Worm (Caenorhabditis elegans) whole organism, L2 larva: Measurements from ENCODE around the gene F45D3.4.

Experiments
- F13H6.1 ChIP-seq: sonication (generic microtip); optimal IDR thresholded peaks from 2 replicates; lab custom pipeline; 2016; ENCODE audit warnings: missing genetic modification characterization, missing compliant biosample characterization
- R02D3.7 ChIP-seq: fragments of 150-350 bp; optimal IDR thresholded peaks from 2 replicates; lab custom pipeline; 2014; ENCODE audit warnings: missing biosample characterization, missing genetic modification characterization
- Y55F3AM.14 ChIP-seq: fragments of 200-800 bp; sonication (Bioruptor generic); optimal IDR thresholded peaks from 2 replicates; lab custom pipeline; 2018; ENCODE audit warnings: mild to moderate bottlenecking, missing genetic modification characterization, missing compliant biosample characterization
- ZK546.5 ChIP-seq: sonication (generic microtip); optimal IDR thresholded peaks from 2 replicates; lab custom pipeline; 2017; ENCODE audit warnings: missing biosample characterization, missing genetic modification characterization
- alr-1 ChIP-seq: fragments of 150-350 bp; optimal IDR thresholded peaks from 2 replicates; lab custom pipeline; 2014; ENCODE audit warnings: missing biosample characterization, missing genetic modification characterization
- ama-1 ChIP-seq: fragments of 150-350 bp; optimal IDR thresholded peaks from 2 replicates; lab custom pipeline; 2018; ENCODE audit warnings: inconsistent platforms
- blmp-1 ChIP-seq: sonication (generic microtip); optimal IDR thresholded peaks from 2 replicates; lab custom pipeline; 2017; ENCODE audit warnings: missing genetic modification characterization, mild to moderate bottlenecking, missing compliant biosample characterization, antibody characterized with exemption, moderate library complexity; ENCODE audit not compliant: insufficient read depth
- ceh-16 ChIP-seq: fragments of 150-350 bp; optimal IDR thresholded peaks from 2 replicates; lab custom pipeline; 2014; ENCODE audit warnings: missing biosample characterization, missing genetic modification characterization
- ceh-82 ChIP-seq: fragments of 150-350 bp; optimal IDR thresholded peaks from 2 replicates; lab custom pipeline; 2014; ENCODE audit warnings: missing biosample characterization, missing genetic modification characterization
- crh-2 ChIP-seq: sonication (generic microtip); optimal IDR thresholded peaks from 2 replicates; lab custom pipeline; 2017; ENCODE audit warnings: missing biosample characterization, missing genetic modification characterization
- egl-27 ChIP-seq: sonication (generic microtip); optimal IDR thresholded peaks from 3 replicates; lab custom pipeline; 2017; ENCODE audit warnings: missing biosample characterization, missing genetic modification reagents, missing genetic modification characterization
- elt-1 ChIP-seq: fragments of 150-350 bp; optimal IDR thresholded peaks from 2 replicates; lab custom pipeline; 2014; ENCODE audit warnings: missing biosample characterization, missing genetic modification characterization
- fos-1 ChIP-seq: fragments of 150-350 bp; optimal IDR thresholded peaks from 2 replicates; lab custom pipeline; 2014; ENCODE audit warnings: missing biosample characterization, missing genetic modification characterization
- gmeb-1 ChIP-seq: fragments of 150-350 bp; optimal IDR thresholded peaks from 2 replicates; lab custom pipeline; 2014; ENCODE audit warnings: missing biosample characterization, missing genetic modification characterization
- lin-11 ChIP-seq: fragments of 150-350 bp; sonication (generic microtip); optimal IDR thresholded peaks from 2 replicates; lab custom pipeline; 2014; ENCODE audit warnings: missing biosample characterization, missing genetic modification characterization, inconsistent platforms, mixed read lengths
- lin-13 ChIP-seq: fragments of 150-350 bp; optimal IDR thresholded peaks from 2 replicates; lab custom pipeline; 2014; ENCODE audit warnings: missing biosample characterization, missing genetic modification reagents, missing genetic modification characterization
- lin-39 ChIP-seq: fragments of 150-350 bp; optimal IDR thresholded peaks from 2 replicates; lab custom pipeline; 2014; ENCODE audit warnings: missing biosample characterization, missing genetic modification reagents, missing genetic modification characterization
- lsy-2 ChIP-seq, 2 experiments: fragments of 150-350 bp in 1 of 2; sonication (generic microtip) in 1 of 2; optimal IDR thresholded peaks; 2 replicates each; lab custom pipeline; 2014 to 2017; ENCODE audit warnings: missing biosample characterization in 2 of 2, missing genetic modification characterization in 2 of 2
- mbf-1 ChIP-seq: sonication (generic microtip); optimal IDR thresholded peaks from 2 replicates; lab custom pipeline; 2017; ENCODE audit warnings: missing biosample characterization, missing genetic modification characterization
- mdl-1 ChIP-seq, 2 experiments: fragments of 150-350 bp in 1 of 2; sonication (generic microtip) in 1 of 2; optimal IDR thresholded peaks; 2 replicates each; lab custom pipeline; 2017; ENCODE audit warnings: missing biosample characterization in 2 of 2, missing genetic modification characterization in 2 of 2
- nhr-10 ChIP-seq: sonication (generic microtip); optimal IDR thresholded peaks from 2 replicates; lab custom pipeline; 2017; ENCODE audit warnings: missing biosample characterization, missing genetic modification characterization
- nhr-11 ChIP-seq: fragments of 150-350 bp; optimal IDR thresholded peaks from 2 replicates; lab custom pipeline; 2014; ENCODE audit warnings: missing biosample characterization, missing genetic modification characterization
- nhr-129 ChIP-seq: fragments of 150-350 bp; optimal IDR thresholded peaks from 2 replicates; lab custom pipeline; 2014; ENCODE audit warnings: missing biosample characterization, missing genetic modification characterization
- nhr-21 ChIP-seq: fragments of 150-350 bp; optimal IDR thresholded peaks from 2 replicates; lab custom pipeline; 2014; ENCODE audit warnings: missing biosample characterization, missing genetic modification characterization
- nhr-23 ChIP-seq: fragments of 150-350 bp; optimal IDR thresholded peaks from 2 replicates; lab custom pipeline; 2014; ENCODE audit warnings: missing biosample characterization, missing genetic modification reagents, missing genetic modification characterization
- nhr-25 ChIP-seq: fragments of 150-350 bp; sonication (generic microtip); optimal IDR thresholded peaks from 3 replicates; lab custom pipeline; 2014; ENCODE audit warnings: missing biosample characterization, missing genetic modification characterization
- peb-1 ChIP-seq: fragments of 150-350 bp; optimal IDR thresholded peaks from 2 replicates; lab custom pipeline; 2014; ENCODE audit warnings: missing biosample characterization, missing genetic modification characterization
- sem-4 ChIP-seq: fragments of 150-350 bp; optimal IDR thresholded peaks from 2 replicates; lab custom pipeline; 2014; ENCODE audit warnings: missing biosample characterization, missing genetic modification reagents, missing genetic modification characterization
- sma-3 ChIP-seq: sonication (generic microtip); optimal IDR thresholded peaks from 2 replicates; lab custom pipeline; 2016; ENCODE audit warnings: missing genetic modification reagents, missing genetic modification characterization, missing compliant biosample characterization
- sma-9 ChIP-seq, 2 experiments: fragments of 150-350 bp in 1 of 2; sonication (generic microtip) in 1 of 2; optimal IDR thresholded peaks; 2 replicates each; lab custom pipeline; 2014 to 2016; ENCODE audit warnings: missing genetic modification characterization in 2 of 2, mild to moderate bottlenecking in 1 of 2, missing biosample characterization in 1 of 2, missing compliant biosample characterization in 1 of 2, missing genetic modification reagents in 1 of 2, moderate library complexity in 1 of 2
- unc-55 ChIP-seq: fragments of 150-350 bp; sonication (generic microtip); optimal IDR thresholded peaks from 3 replicates; lab custom pipeline; 2014; ENCODE audit warnings: missing biosample characterization, missing genetic modification reagents, missing genetic modification characterization
- zag-1 ChIP-seq: fragments of 150-350 bp; optimal IDR thresholded peaks from 2 replicates; lab custom pipeline; 2014; ENCODE audit warnings: missing biosample characterization, missing genetic modification characterization
- ztf-1 ChIP-seq: fragments of 200-800 bp; sonication (Bioruptor generic); conservative IDR thresholded peaks from 2 replicates; pipeline ENCODE4 v1.3.6; 2022; ENCODE audit warnings: missing genetic modification characterization, missing compliant biosample characterization
- ztf-4 ChIP-seq: fragments of 150-350 bp; optimal IDR thresholded peaks from 2 replicates; lab custom pipeline; 2014; ENCODE audit warnings: missing biosample characterization, missing genetic modification characterization

The F45D3.4 gene

ce11 chrV:12553286-12553725 lies 315 bp upstream of the F45D3.4 start:
- TF ChIP-seq sma-3 (GFP tag; lab: Kevin White, UChicago) (peak; percentile 67), mdl-1 (tag; optimal IDR thresholded peaks at IDR 0.05; lab: Kevin White, UChicago) (peak; percentile 30 to 45), F13H6.1 (tag; lab: Kevin White, UChicago) (peak; percentile 7), egl-27 (peak; percentile 66), ztf-4 (tag; lab: Kevin White, UChicago) (no peak), fos-1 (tag; lab: Kevin White, UChicago) (peak; percentile 49), sem-4 (tag; lab: Kevin White, UChicago) (no peak), gmeb-1 (tag; lab: Kevin White, UChicago) (peak; percentile 12), blmp-1 (tag; lab: Kevin White, UChicago) (peak; percentile 60), nhr-25 (peak; percentile 57), nhr-10 (tag; lab: Kevin White, UChicago) (no peak), sma-9 (GFP tag; optimal IDR thresholded peaks at IDR 0.05; lab: Kevin White, UChicago) (peak; percentile 70), sma-9 (tag; optimal IDR thresholded peaks at IDR 0.05; lab: Kevin White, UChicago) (no peak), zag-1 (no peak), nhr-21 (tag; lab: Kevin White, UChicago) (peak; percentile 90), crh-2 (tag; lab: Kevin White, UChicago) (no peak), alr-1 (tag; lab: Kevin White, UChicago) (no peak), Y55F3AM.14 (GFP tag; lab: Kevin White, UChicago) (peak; percentile 2), lsy-2 (tag; optimal IDR thresholded peaks at IDR 0.05; lab: Kevin White, UChicago) (peak in 1 of 2 experiments; percentile 34)

DNA sequence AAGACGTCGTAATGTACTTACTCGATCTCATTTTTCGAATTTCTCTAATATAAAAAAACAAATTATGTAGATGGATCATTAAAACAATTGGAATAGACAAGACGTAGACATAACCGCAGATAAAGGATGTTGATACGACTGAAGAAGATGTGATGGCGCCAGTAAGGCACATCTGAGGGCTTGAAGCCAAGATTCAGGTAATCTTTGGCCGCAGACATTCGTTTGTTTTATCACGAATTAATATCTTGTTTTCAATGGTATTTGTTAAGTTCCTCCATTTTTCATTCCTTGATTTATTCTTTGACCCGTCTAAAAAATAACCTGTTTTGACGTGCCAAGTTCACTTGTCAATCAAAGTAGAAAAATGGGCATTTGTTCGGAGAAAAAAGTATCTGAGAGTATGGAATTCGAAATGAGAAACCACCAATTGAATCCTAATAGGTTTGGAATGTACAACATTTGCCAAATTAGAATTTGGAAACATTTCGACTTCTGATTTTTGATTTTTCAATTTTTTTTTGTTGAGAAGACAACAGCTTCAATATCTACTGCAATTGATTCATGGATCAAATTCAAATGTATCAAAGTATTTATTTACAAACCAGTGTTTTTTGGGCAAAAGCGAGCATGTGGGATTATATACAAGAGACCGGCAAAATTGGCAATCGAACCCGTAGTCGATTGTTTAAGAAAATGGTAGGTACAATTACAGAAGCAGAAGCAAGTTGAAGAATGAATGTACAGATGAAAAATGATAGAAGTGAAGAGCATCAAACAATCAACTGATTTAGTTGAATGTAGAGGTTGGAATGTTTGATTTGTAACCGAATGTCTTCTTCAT lies 1.1 kb downstream of the F45D3.4 start:
- TF ChIP-seq ceh-16 (tag; lab: Kevin White, UChicago) (no peak), nhr-25 (peak; percentile 11), unc-55 (GFP tag; lab: Kevin White, UChicago) (no peak), gmeb-1 (tag; lab: Kevin White, UChicago) (peak; percentile 24), Y55F3AM.14 (GFP tag; lab: Kevin White, UChicago) (no peak), sma-9 (GFP tag; optimal IDR thresholded peaks at IDR 0.05; lab: Kevin White, UChicago) (peak; percentile 19), sma-9 (tag; optimal IDR thresholded peaks at IDR 0.05; lab: Kevin White, UChicago) (no peak), sem-4 (tag; lab: Kevin White, UChicago) (peak; percentile 32), elt-1 (tag; lab: Kevin White, UChicago) (no peak), ZK546.5 (no peak), nhr-11 (peak; percentile 58), ceh-82 (no peak), ama-1 (peak; percentile 94), lin-11 (tag; lab: Kevin White, UChicago) (no peak), sma-3 (GFP tag; lab: Kevin White, UChicago) (peak; percentile 58), lin-39 (tag; lab: Kevin White, UChicago) (no peak), lin-13 (GFP tag; lab: Kevin White, UChicago) (peak; percentile 42), nhr-129 (tag; lab: Kevin White, UChicago) (peak; percentile 46), nhr-21 (tag; lab: Kevin White, UChicago) (peak; percentile 78)

ce11 chrV:12550755-12551154 lies 2.2 kb downstream of the F45D3.4 start:
- no peak for TF ChIP-seq Y55F3AM.14 (GFP tag; lab: Kevin White, UChicago)

ce11 chrV:12550036-12550626 lies 2.9 kb downstream of the F45D3.4 start, which contains the start of gene F45D3.3:
Gene F45D3.3, minus strand, starts transcription at chrV:12550385.
- TF ChIP-seq nhr-25, result peak; percentile 12
- TF ChIP-seq egl-27, result peak; percentile 25
- TF ChIP-seq R02D3.7 (tag; lab: Kevin White, UChicago), result no peak
- TF ChIP-seq nhr-21 (tag; lab: Kevin White, UChicago), result peak; percentile 79
- TF ChIP-seq nhr-23, result no peak
- TF ChIP-seq elt-1 (tag; lab: Kevin White, UChicago), result no peak
- TF ChIP-seq peb-1 (tag; lab: Kevin White, UChicago), result no peak
- peak; percentile 94 for TF ChIP-seq ama-1
- no peak for TF ChIP-seq nhr-129 (tag; lab: Kevin White, UChicago)
- no peak for TF ChIP-seq ztf-1 (GFP tag; lab: Robert Waterston, UW)
- peak; percentile 43 for TF ChIP-seq sma-3 (GFP tag; lab: Kevin White, UChicago)
- no peak for TF ChIP-seq mbf-1 (tag; lab: Kevin White, UChicago)
- peak; percentile 24 for TF ChIP-seq sma-9 (GFP tag; optimal IDR thresholded peaks at IDR 0.05; lab: Kevin White, UChicago)
- TF ChIP-seq sma-9 (tag; optimal IDR thresholded peaks at IDR 0.05; lab: Kevin White, UChicago), result no peak
- TF ChIP-seq mdl-1 (tag; optimal IDR thresholded peaks at IDR 0.05; lab: Kevin White, UChicago), result peak; percentile 22 to 34
- peak; percentile 27 for TF ChIP-seq blmp-1 (tag; lab: Kevin White, UChicago)
- no peak for TF ChIP-seq Y55F3AM.14 (GFP tag; lab: Kevin White, UChicago)
